Fruit fly (Drosophila melanogaster) whole organism, embryonic: ENCODE results near the gene Rpp30.

Experiments
- Antp ChIP-seq: fragments of 200-800 bp; sonication (Bioruptor generic); optimal IDR thresholded peaks from 3 replicates; lab custom pipeline; 2016; ENCODE audit warnings: missing biosample characterization, missing genetic modification characterization
- Atf-2 ChIP-seq: fragments of 200-800 bp; sonication (Bioruptor generic); optimal IDR thresholded peaks from 2 replicates; lab custom pipeline; 2016; ENCODE audit warnings: missing biosample characterization, missing genetic modification characterization
- Bteb2 ChIP-seq: fragments of 200-800 bp; sonication (Bioruptor generic); optimal IDR thresholded peaks from 2 replicates; lab custom pipeline; 2016; ENCODE audit warnings: missing biosample characterization, missing genetic modification characterization
- CG1024 ChIP-seq: fragments of 200-800 bp; sonication (Bioruptor generic); IDR thresholded peaks from 2 replicates; pipeline ENCODE4 v1.3.6; 2022; ENCODE audit warnings: missing biosample characterization, missing genetic modification characterization
- CG11085 ChIP-seq: fragments of 200-800 bp; sonication (Bioruptor generic); IDR thresholded peaks from 2 replicates; pipeline ENCODE4 v1.3.6; 2022; ENCODE audit warnings: missing biosample characterization, missing genetic modification characterization
- CG11093 ChIP-seq: fragments of 200-800 bp; sonication (Bioruptor generic); IDR thresholded peaks from 3 replicates; pipeline ENCODE4 v1.3.6; 2022; ENCODE audit warnings: missing biosample characterization, missing genetic modification characterization
- CG11398 ChIP-seq: fragments of 200-800 bp; sonication (Bioruptor generic); optimal IDR thresholded peaks from 2 replicates; lab custom pipeline; 2016; ENCODE audit warnings: missing biosample characterization, missing genetic modification characterization
- CG13123 ChIP-seq: fragments of 200-800 bp; sonication (Bioruptor generic); optimal IDR thresholded peaks from 2 replicates; lab custom pipeline; 2016; ENCODE audit warnings: missing biosample characterization, missing genetic modification characterization
- CG15479 ChIP-seq: fragments of 200-800 bp; sonication (Bioruptor generic); optimal IDR thresholded peaks from 3 replicates; lab custom pipeline; 2019; ENCODE audit warnings: missing biosample characterization, mild to moderate bottlenecking, missing genetic modification characterization, moderate library complexity
- CG1647 ChIP-seq: fragments of 200-800 bp; sonication (Bioruptor generic); optimal IDR thresholded peaks from 3 replicates; lab custom pipeline; 2016; ENCODE audit warnings: missing biosample characterization, missing genetic modification characterization
- CG16815 ChIP-seq: fragments of 200-800 bp; sonication (Bioruptor generic); optimal IDR thresholded peaks from 3 replicates; lab custom pipeline; 2017; ENCODE audit warnings: missing biosample characterization, mild to moderate bottlenecking, missing genetic modification characterization
- CG17802 ChIP-seq: fragments of 200-800 bp; sonication (Bioruptor generic); optimal IDR thresholded peaks from 2 replicates; lab custom pipeline; 2018; ENCODE audit warnings: missing biosample characterization, mild to moderate bottlenecking, missing genetic modification characterization, moderate library complexity
- CG17912 ChIP-seq: fragments of 200-800 bp; sonication (Bioruptor generic); optimal IDR thresholded peaks from 2 replicates; lab custom pipeline; 2018; ENCODE audit warnings: missing biosample characterization, mild to moderate bottlenecking, missing genetic modification characterization
- CG30020 ChIP-seq: fragments of 200-800 bp; optimal IDR thresholded peaks from 2 replicates; lab custom pipeline; 2019; ENCODE audit warnings: missing biosample characterization, mild to moderate bottlenecking, missing genetic modification characterization, moderate library complexity
- CG30431 ChIP-seq: fragments of 200-800 bp; sonication (Bioruptor generic); optimal IDR thresholded peaks from 2 replicates; lab custom pipeline; 2017; ENCODE audit warnings: missing biosample characterization, missing genetic modification characterization
- CG31388 ChIP-seq: fragments of 200-800 bp; sonication (Bioruptor generic); optimal IDR thresholded peaks from 2 replicates; lab custom pipeline; 2016; ENCODE audit warnings: missing biosample characterization, missing genetic modification characterization
- CG3163 ChIP-seq: fragments of 200-800 bp; sonication (Bioruptor generic); optimal IDR thresholded peaks from 3 replicates; lab custom pipeline; 2016; ENCODE audit warnings: missing biosample characterization, missing genetic modification characterization
- CG4328 ChIP-seq: fragments of 200-800 bp; sonication (Bioruptor generic); optimal IDR thresholded peaks from 3 replicates; lab custom pipeline; 2017; ENCODE audit warnings: missing biosample characterization, missing genetic modification reagents, missing genetic modification characterization
- CG4424 ChIP-seq: fragments of 200-800 bp; sonication (Bioruptor generic); optimal IDR thresholded peaks from 3 replicates; lab custom pipeline; 2016; ENCODE audit warnings: missing biosample characterization, missing genetic modification characterization
- CG4617 ChIP-seq: fragments of 200-800 bp; sonication (Bioruptor generic); optimal IDR thresholded peaks from 3 replicates; lab custom pipeline; 2016; ENCODE audit warnings: missing biosample characterization, missing genetic modification characterization, borderline replicate concordance
- CG5245 ChIP-seq: fragments of 200-800 bp; sonication (Bioruptor generic); optimal IDR thresholded peaks from 3 replicates; lab custom pipeline; 2016; ENCODE audit warnings: missing biosample characterization, missing genetic modification characterization
- CG6813 ChIP-seq: fragments of 200-800 bp; sonication (Bioruptor generic); optimal IDR thresholded peaks from 2 replicates; lab custom pipeline; 2017; ENCODE audit warnings: missing biosample characterization, missing genetic modification characterization, mild to moderate bottlenecking, moderate library complexity, missing genetic modification reagents
- CG8924 ChIP-seq: fragments of 200-800 bp; optimal IDR thresholded peaks from 3 replicates; lab custom pipeline; 2019; ENCODE audit warnings: missing biosample characterization, mild to moderate bottlenecking, missing genetic modification characterization, moderate library complexity
- CG9215 ChIP-seq: fragments of 200-800 bp; sonication (Bioruptor generic); IDR thresholded peaks from 2 replicates; pipeline ENCODE4 v1.3.6; 2022; ENCODE audit warnings: missing biosample characterization, missing genetic modification characterization
- CTCF ChIP-seq: fragments of 200-800 bp; sonication (Bioruptor generic); optimal IDR thresholded peaks from 2 replicates; lab custom pipeline; 2017; ENCODE audit warnings: missing biosample characterization, mild to moderate bottlenecking, missing genetic modification characterization, moderate library complexity
- E2f1 ChIP-seq: fragments of 200-800 bp; sonication (Bioruptor generic); IDR thresholded peaks from 2 replicates; pipeline ENCODE4 v1.3.6; 2022; ENCODE audit warnings: missing biosample characterization, missing genetic modification characterization
- H2.0 ChIP-seq: fragments of 200-800 bp; sonication (Bioruptor generic); IDR thresholded peaks from 2 replicates; pipeline ENCODE4 v1.3.6; 2022; ENCODE audit warnings: missing biosample characterization, missing genetic modification characterization
- HLHmδ ChIP-seq: fragments of 200-800 bp; sonication (Bioruptor generic); optimal IDR thresholded peaks from 2 replicates; lab custom pipeline; 2018; ENCODE audit warnings: missing biosample characterization, mild to moderate bottlenecking, missing genetic modification characterization, moderate library complexity
- Hand ChIP-seq: fragments of 200-800 bp; sonication (Bioruptor generic); optimal IDR thresholded peaks from 2 replicates; lab custom pipeline; 2017; ENCODE audit warnings: mild to moderate bottlenecking, missing biosample characterization, missing genetic modification reagents, missing genetic modification characterization
- Hey ChIP-seq: fragments of 200-800 bp; sonication (Bioruptor generic); optimal IDR thresholded peaks from 3 replicates; lab custom pipeline; 2018; ENCODE audit warnings: missing biosample characterization, mild to moderate bottlenecking, missing genetic modification characterization
- Hmr ChIP-seq: fragments of 200-800 bp; sonication (Bioruptor generic); optimal IDR thresholded peaks from 3 replicates; lab custom pipeline; 2017; ENCODE audit warnings: mild to moderate bottlenecking, missing biosample characterization, missing genetic modification reagents, missing genetic modification characterization
- Lpt ChIP-seq: fragments of >200 bp; optimal IDR thresholded peaks from 2 replicates; lab custom pipeline; 2018; ENCODE audit warnings: missing biosample characterization, missing genetic modification characterization
- Med ChIP-seq: fragments of 200-800 bp; sonication (Bioruptor generic); peaks from one replicate; lab custom pipeline; 2016; ENCODE audit warnings: missing biosample characterization, missing genetic modification characterization, mild to moderate bottlenecking, inconsistent platforms, moderate library complexity
- Mes4 ChIP-seq: fragments of 200-800 bp; sonication (Bioruptor generic); optimal IDR thresholded peaks from 2 replicates; lab custom pipeline; 2016; ENCODE audit warnings: missing biosample characterization, missing genetic modification characterization
- NC2α ChIP-seq: fragments of 200-800 bp; sonication (Bioruptor generic); optimal IDR thresholded peaks from 2 replicates; lab custom pipeline; 2016; ENCODE audit warnings: missing biosample characterization, missing genetic modification characterization
- Ravus ChIP-seq: fragments of 200-800 bp; sonication (Bioruptor generic); IDR thresholded peaks from 2 replicates; pipeline ENCODE4 v1.3.6; 2022; ENCODE audit warnings: missing biosample characterization, missing genetic modification characterization
- Rx ChIP-seq: fragments of 200-800 bp; sonication (Bioruptor generic); IDR thresholded peaks from 2 replicates; pipeline ENCODE4 v1.3.6; 2022; ENCODE audit warnings: missing biosample characterization, missing genetic modification characterization
- Ssrp ChIP-seq: fragments of 200-800 bp; sonication (Bioruptor generic); optimal IDR thresholded peaks from 2 replicates; lab custom pipeline; 2018; ENCODE audit warnings: missing biosample characterization, mild to moderate bottlenecking, missing genetic modification characterization, moderate library complexity
- Xrp1 ChIP-seq: fragments of 200-800 bp; sonication (Bioruptor generic); IDR thresholded peaks from 2 replicates; pipeline ENCODE4 v1.3.6; 2022; ENCODE audit warnings: missing biosample characterization, missing genetic modification characterization
- ase ChIP-seq: fragments of 200-800 bp; sonication (Bioruptor generic); IDR thresholded peaks from 3 replicates; pipeline ENCODE4 v1.3.6; 2022; ENCODE audit warnings: missing biosample characterization, missing genetic modification characterization
- corto ChIP-seq: fragments of 200-800 bp; sonication (Bioruptor generic); optimal IDR thresholded peaks from 2 replicates; lab custom pipeline; 2016; ENCODE audit warnings: missing biosample characterization, mild to moderate bottlenecking, missing genetic modification characterization, moderate library complexity
- crol ChIP-seq: fragments of 200-800 bp; sonication (Bioruptor generic); IDR thresholded peaks from 2 replicates; pipeline ENCODE4 v1.3.6; 2022; ENCODE audit warnings: missing biosample characterization, missing genetic modification characterization
- eve ChIP-seq, 2 experiments: fragments of >200 bp; optimal IDR thresholded peaks; 2 replicates each; lab custom pipeline; 2017; ENCODE audit warnings: missing biosample characterization in 2 of 2, missing genetic modification characterization in 2 of 2
- ewg ChIP-seq: fragments of 200-800 bp; sonication (Bioruptor generic); optimal IDR thresholded peaks from 3 replicates; lab custom pipeline; 2017; ENCODE audit warnings: mild to moderate bottlenecking, missing biosample characterization, missing genetic modification reagents, missing genetic modification characterization
- fd102C ChIP-seq: fragments of 200-800 bp; sonication (Bioruptor generic); optimal IDR thresholded peaks from 2 replicates; lab custom pipeline; 2018; ENCODE audit warnings: missing biosample characterization, mild to moderate bottlenecking, missing genetic modification characterization, moderate library complexity
- hbn ChIP-seq: fragments of 200-800 bp; sonication (Bioruptor generic); IDR thresholded peaks from 2 replicates; pipeline ENCODE4 v1.3.6; 2022; ENCODE audit warnings: missing biosample characterization, missing genetic modification characterization; ENCODE audit not compliant: partially characterized antibody
- her ChIP-seq: fragments of 200-800 bp; sonication (Bioruptor generic); optimal IDR thresholded peaks from 2 replicates; lab custom pipeline; 2016; ENCODE audit warnings: missing biosample characterization, missing genetic modification characterization
- lbe ChIP-seq: fragments of 200-800 bp; sonication (Bioruptor generic); optimal IDR thresholded peaks from 2 replicates; lab custom pipeline; 2016; ENCODE audit warnings: missing biosample characterization, mild to moderate bottlenecking, missing genetic modification characterization
- pho ChIP-seq: fragments of 200-800 bp; sonication (Bioruptor generic); optimal IDR thresholded peaks from 2 replicates; lab custom pipeline; 2016; ENCODE audit warnings: missing biosample characterization, missing genetic modification characterization
- pita ChIP-seq: fragments of 200-800 bp; sonication (Bioruptor generic); optimal IDR thresholded peaks from 2 replicates; lab custom pipeline; 2017; ENCODE audit warnings: missing biosample characterization, mild to moderate bottlenecking, missing genetic modification characterization
- sim ChIP-seq: fragments of 200-800 bp; sonication (Bioruptor generic); IDR thresholded peaks from 2 replicates; pipeline ENCODE4 v1.3.6; 2022; ENCODE audit warnings: missing biosample characterization, missing genetic modification characterization

Gene Rpp30

DNA sequence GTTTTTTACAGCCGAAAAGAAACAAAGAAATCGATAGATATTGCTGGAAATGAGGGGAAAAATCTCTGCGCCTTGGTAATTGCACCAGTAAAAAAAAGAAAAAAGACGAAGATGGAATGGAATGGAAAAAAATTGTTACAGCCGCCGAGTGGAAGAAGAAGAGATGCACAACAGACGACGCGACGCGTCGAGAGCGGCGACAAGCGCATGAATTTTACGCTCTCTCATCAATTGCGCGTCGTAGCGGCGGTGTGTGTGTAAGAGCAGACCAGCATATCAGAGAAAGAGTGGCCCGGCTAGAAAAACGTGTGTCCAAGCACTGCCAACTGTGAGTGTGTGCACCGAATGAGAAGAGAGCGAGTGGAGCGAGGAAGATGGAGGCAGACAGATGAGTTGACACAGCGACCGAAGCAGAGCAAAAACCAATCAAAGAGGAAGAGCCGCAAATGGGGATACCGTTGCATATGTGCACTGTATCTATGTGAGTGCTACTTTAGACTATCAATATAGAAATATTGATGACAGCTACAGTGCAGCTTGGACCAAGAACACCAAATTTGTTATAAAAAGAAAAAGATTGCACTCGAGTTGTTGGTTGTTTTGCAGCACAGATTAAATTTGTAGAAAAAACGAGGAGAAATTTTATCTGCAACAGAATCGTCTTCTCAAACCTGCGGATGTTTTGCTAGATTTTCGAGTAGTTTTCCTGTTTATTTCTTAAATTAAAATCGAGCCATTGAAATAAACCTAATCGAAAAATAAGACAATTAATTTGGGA, 2.9 kb downstream of the Rpp30 start (continued):
- no peak; the same call in 1 of the 2 replicates for TF ChIP-seq hbn (GFP tag; lab: Robert Waterston, UW)
- peak; percentile 60 for TF ChIP-seq ewg (GFP tag; lab: Kevin White, UChicago)
- no peak for TF ChIP-seq Mes4 (GFP tag; lab: Kevin White, UChicago)
- no peak for TF ChIP-seq CG4617 (GFP tag; lab: Kevin White, UChicago)
- no peak for TF ChIP-seq pita (GFP tag; lab: Kevin White, UChicago)
- no peak for TF ChIP-seq CG9215 (GFP tag; lab: Robert Waterston, UW)
- TF ChIP-seq CG30431 (GFP tag; lab: Kevin White, UChicago), result no peak
- TF ChIP-seq CG8924 (tag; lab: Kevin White, UChicago), result no peak
- TF ChIP-seq CG17912, result no peak
- no peak for TF ChIP-seq lbe (GFP tag; lab: Kevin White, UChicago)
- TF ChIP-seq Bteb2 (GFP tag; lab: Kevin White, UChicago), result no peak
- no peak for TF ChIP-seq CG31388 (GFP tag; lab: Kevin White, UChicago)
- peak; percentile 42 for TF ChIP-seq Med (GFP tag; lab: Kevin White, UChicago)
- no peak for TF ChIP-seq CG11398
- no peak for TF ChIP-seq NC2α (GFP tag; lab: Kevin White, UChicago)
- TF ChIP-seq CG5245, result no peak
- TF ChIP-seq pho, result no peak
- TF ChIP-seq CG11085 (GFP tag; lab: Robert Waterston, UW), result no peak
- TF ChIP-seq Hand (GFP tag; lab: Kevin White, UChicago), result no peak
- TF ChIP-seq CG4328 (GFP tag; lab: Kevin White, UChicago), result no peak
- no peak for TF ChIP-seq H2.0 (GFP tag; lab: Robert Waterston, UW)
- TF ChIP-seq Rx, result no peak
- TF ChIP-seq CG6813 (GFP tag; lab: Kevin White, UChicago), result no peak
- TF ChIP-seq her (GFP tag; lab: Kevin White, UChicago), result no peak
- no peak for TF ChIP-seq fd102C (GFP tag; lab: Kevin White, UChicago)
- TF ChIP-seq HLHmδ, result peak; percentile 58
- no peak for TF ChIP-seq Atf-2 (GFP tag; lab: Kevin White, UChicago)
- no peak for TF ChIP-seq sim (GFP tag; lab: Robert Waterston, UW)
- TF ChIP-seq corto (GFP tag; lab: Kevin White, UChicago), result peak; percentile 2
- no peak for TF ChIP-seq Hey (tag; lab: Kevin White, UChicago)
- no peak for TF ChIP-seq CG16815 (GFP tag; lab: Kevin White, UChicago)
- TF ChIP-seq CG13123 (GFP tag; lab: Kevin White, UChicago), result no peak
- no peak for TF ChIP-seq CG1647 (GFP tag; lab: Kevin White, UChicago)
- no peak for TF ChIP-seq CTCF (GFP tag; lab: Kevin White, UChicago)
- no peak for TF ChIP-seq Ravus
- TF ChIP-seq Antp, result no peak
- TF ChIP-seq Hmr, result no peak
- no peak for TF ChIP-seq Lpt (GFP tag; lab: Kevin White, UChicago)
- TF ChIP-seq CG17802 (tag; lab: Kevin White, UChicago), result no peak
- TF ChIP-seq CG4424, result peak; percentile 10
- TF ChIP-seq crol (GFP tag; lab: Robert Waterston, UW), result no peak; the same call in 1 of the 2 replicates
- no peak for TF ChIP-seq E2f1 (GFP tag; lab: Robert Waterston, UW)
- TF ChIP-seq CG1024, result no peak
- peak; percentile 87 for TF ChIP-seq CG15479 (GFP tag; lab: Kevin White, UChicago)
- peak; percentile 32; the same call in 1 of the 2 replicates for TF ChIP-seq Xrp1 (GFP tag; lab: Robert Waterston, UW)
- TF ChIP-seq CG11093, result no peak
- peak in 1 of 2 experiments; percentile 48 for TF ChIP-seq eve (GFP tag; optimal IDR thresholded peaks at IDR 0.05; lab: Kevin White, UChicago)
- TF ChIP-seq CG3163 (GFP tag; lab: Kevin White, UChicago), result peak; percentile 87
- no peak for TF ChIP-seq Ssrp (tag; lab: Kevin White, UChicago)
- no peak for TF ChIP-seq CG30020 (tag; lab: Kevin White, UChicago)
- TF ChIP-seq ase (GFP tag; lab: Robert Waterston, UW), result no peak
